Worm (Caenorhabditis elegans): ENCODE measurements around the gene dhs-19.

dhs-19 gene

DNA sequence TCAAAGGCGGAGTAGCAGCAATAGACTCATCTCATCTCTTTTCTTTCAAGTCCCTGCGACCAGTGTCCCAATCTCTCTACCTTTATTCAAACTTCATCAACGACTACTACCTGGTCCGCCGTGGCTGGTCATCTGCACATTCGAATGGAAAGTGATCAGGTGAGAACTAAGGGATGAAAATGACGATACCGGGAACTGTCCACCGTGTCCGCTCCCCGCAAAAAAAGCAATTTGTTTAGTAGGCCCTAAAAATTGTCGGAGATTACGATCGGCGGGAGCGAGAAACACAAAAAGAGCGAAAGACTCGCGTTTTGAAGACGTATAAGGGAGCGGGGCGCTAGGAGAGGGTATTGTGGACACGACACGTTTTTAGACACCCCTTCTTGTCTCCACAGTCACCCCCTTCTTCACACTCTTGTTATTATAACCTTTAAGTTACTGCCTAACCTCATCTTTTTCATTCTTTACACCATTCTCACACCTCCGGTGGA is 27.3 kb downstream of the dhs-19 start, which contains the start of gene zipt-16:
TSS of gene zipt-16 (plus strand) at position 51 of the 491 bp plus-strand sequence.
- TF ChIP-seq lin-32 (GFP tag; optimal IDR thresholded peaks at IDR 0.05) (no peak), ceh-43 (GFP tag; optimal IDR thresholded peaks at IDR 0.05) (no peak), unc-120 (tag; optimal IDR thresholded peaks at IDR 0.05; ENCODE audit: poor library complexity, severe bottlenecking) (no peak), unc-62 (GFP tag; optimal IDR thresholded peaks at IDR 0.05) (no peak), ceh-39 (tag; optimal IDR thresholded peaks at IDR 0.05) (no peak), elt-1 (tag; optimal IDR thresholded peaks at IDR 0.05; ENCODE audit: borderline replicate concordance, insufficient read depth) (no peak), hlh-1 (tag; optimal IDR thresholded peaks at IDR 0.05) (no peak)

DNA sequence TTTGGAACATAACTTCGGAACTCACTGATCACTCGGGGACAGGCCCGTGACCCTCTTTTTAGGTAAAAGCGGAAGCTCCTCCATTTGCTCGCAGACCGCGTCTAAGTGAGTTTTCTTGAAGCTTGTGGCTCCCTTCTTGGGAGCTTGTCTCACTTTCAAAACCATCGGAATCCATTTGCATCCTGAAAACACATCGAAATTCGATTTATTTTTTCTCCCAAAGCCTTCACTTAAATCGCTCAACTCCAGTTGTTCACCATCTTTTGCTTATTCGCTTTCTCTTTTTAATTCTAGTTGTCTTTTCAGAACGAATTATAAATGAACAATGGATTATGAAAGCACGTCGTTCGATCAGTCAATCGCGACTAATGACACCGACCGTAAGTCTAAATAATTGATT is 31.0 kb downstream of the dhs-19 start, which contains the start of gene T11F9.1:
TSS of gene T11F9.1 (plus strand) at position 301 of the 400 bp plus-strand sequence.
- no peak for TF ChIP-seq hlh-1 (tag; optimal IDR thresholded peaks at IDR 0.05)
- no peak for TF ChIP-seq nhr-12 (tag; optimal IDR thresholded peaks at IDR 0.05)
- no peak for TF ChIP-seq snpc-4 (tag; optimal IDR thresholded peaks at IDR 0.05)
- TF ChIP-seq lin-13 (tag; optimal IDR thresholded peaks at IDR 0.05): no peak
- TF ChIP-seq mab-5 (tag; optimal IDR thresholded peaks at IDR 0.05): no peak
- no peak for TF ChIP-seq ztf-11 (tag; optimal IDR thresholded peaks at IDR 0.05)
- TF ChIP-seq unc-62 (GFP tag; optimal IDR thresholded peaks at IDR 0.05): no peak
- no peak for TF ChIP-seq ces-1 (GFP tag; optimal IDR thresholded peaks at IDR 0.05)
- TF ChIP-seq lin-32 (GFP tag; optimal IDR thresholded peaks at IDR 0.05): no peak
- TF ChIP-seq tbx-8 (GFP tag; optimal IDR thresholded peaks at IDR 0.05): no peak
- no peak for TF ChIP-seq elt-1 (tag; optimal IDR thresholded peaks at IDR 0.05; ENCODE audit: borderline replicate concordance, insufficient read depth)
- no peak for TF ChIP-seq elt-3 (tag; optimal IDR thresholded peaks at IDR 0.05)

DNA sequence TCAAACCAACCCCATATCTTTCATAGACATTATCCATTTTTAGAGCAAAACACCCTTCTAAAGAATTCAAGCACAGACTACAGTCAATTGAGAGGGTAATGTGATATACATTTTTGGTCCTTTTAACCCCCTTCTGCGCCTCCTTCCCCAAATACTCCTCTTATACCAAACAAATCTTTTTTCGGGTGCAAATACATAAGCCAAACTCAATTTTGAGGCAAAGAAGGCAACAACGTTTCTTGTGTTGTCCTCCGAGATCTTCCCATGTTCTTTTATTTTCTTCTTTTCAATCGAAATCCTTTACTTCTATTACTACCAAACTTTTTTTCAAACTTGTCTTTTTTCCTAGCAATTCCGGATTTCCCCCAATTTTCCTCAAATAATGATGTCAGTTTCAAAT is 35.4 kb downstream of the dhs-19 start:
- TF ChIP-seq ceh-39 (tag; optimal IDR thresholded peaks at IDR 0.05) (no peak), ces-1 (GFP tag; optimal IDR thresholded peaks at IDR 0.05) (peak; percentile 54)

DNA sequence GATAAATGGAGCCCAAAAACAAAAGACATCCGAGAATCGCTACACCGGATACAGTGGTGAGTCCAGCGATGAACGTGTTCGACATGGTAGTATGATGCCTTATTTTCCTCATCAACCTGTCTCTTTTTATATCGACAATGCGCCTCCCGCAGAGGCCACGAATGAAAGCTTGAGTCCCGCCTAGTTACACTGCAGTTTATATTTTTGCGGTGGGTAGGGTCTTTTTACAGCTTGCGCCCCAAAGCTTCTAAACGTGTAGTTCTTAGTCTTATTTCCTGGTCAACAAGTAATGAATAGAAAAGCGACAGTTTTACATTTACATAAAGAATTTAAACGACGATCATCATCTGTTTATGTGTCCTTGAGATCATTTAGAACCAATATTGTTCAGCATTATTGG is 40.0 kb downstream of the dhs-19 start, which contains the start of gene col-156:
TSS of gene col-156 (minus strand) at position 101 of the 400 bp plus-strand sequence.
- TF ChIP-seq nhr-12 (tag; optimal IDR thresholded peaks at IDR 0.05) (no peak), mls-2 (tag; optimal IDR thresholded peaks at IDR 0.05) (no peak), sem-2 (GFP tag; optimal IDR thresholded peaks at IDR 0.05) (no peak), lsy-2 (tag; optimal IDR thresholded peaks at IDR 0.05) (no peak), unc-120 (tag; optimal IDR thresholded peaks at IDR 0.05; ENCODE audit: poor library complexity, severe bottlenecking) (no peak)

DNA sequence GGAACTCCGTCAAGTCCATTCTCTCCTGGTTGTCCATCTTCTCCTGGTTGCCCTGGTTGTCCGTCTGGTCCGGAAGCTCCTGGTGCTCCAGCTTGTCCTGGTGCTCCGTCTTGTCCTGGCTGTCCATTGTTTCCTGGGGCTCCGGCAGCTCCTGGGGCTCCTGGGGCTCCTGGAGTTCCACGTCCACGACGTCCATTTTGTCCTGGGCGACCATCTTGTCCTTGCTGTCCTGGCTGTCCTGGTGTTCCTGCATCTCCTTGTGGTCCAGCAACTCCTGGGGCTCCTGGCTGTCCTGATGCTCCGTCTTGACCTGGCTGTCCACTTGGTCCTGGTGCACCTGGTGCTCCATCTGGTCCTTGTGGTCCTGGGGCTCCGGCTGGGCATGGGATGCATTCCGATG is 40.9 kb downstream of the dhs-19 start:
- TF ChIP-seq mls-2 (tag; optimal IDR thresholded peaks at IDR 0.05) (no peak), ceh-83 (GFP tag; optimal IDR thresholded peaks at IDR 0.05) (no peak), M03D4.4 (tag; optimal IDR thresholded peaks at IDR 0.05) (no peak), pha-4 (tag; optimal IDR thresholded peaks at IDR 0.05) (no peak), elt-3 (tag; optimal IDR thresholded peaks at IDR 0.05) (no peak), mab-5 (tag; optimal IDR thresholded peaks at IDR 0.05) (no peak), nhr-237 (tag; optimal IDR thresholded peaks at IDR 0.05) (no peak), drap-1 (GFP tag; optimal IDR thresholded peaks at IDR 0.05) (no peak), flh-1 (GFP tag; optimal IDR thresholded peaks at IDR 0.05) (no peak), snpc-4 (tag; optimal IDR thresholded peaks at IDR 0.05) (no peak), lin-32 (GFP tag; optimal IDR thresholded peaks at IDR 0.05) (no peak), ham-2 (GFP tag; optimal IDR thresholded peaks at IDR 0.05) (no peak), cnd-1 (tag; optimal IDR thresholded peaks at IDR 0.05) (no peak), tbx-8 (GFP tag; optimal IDR thresholded peaks at IDR 0.05) (no peak)

DNA sequence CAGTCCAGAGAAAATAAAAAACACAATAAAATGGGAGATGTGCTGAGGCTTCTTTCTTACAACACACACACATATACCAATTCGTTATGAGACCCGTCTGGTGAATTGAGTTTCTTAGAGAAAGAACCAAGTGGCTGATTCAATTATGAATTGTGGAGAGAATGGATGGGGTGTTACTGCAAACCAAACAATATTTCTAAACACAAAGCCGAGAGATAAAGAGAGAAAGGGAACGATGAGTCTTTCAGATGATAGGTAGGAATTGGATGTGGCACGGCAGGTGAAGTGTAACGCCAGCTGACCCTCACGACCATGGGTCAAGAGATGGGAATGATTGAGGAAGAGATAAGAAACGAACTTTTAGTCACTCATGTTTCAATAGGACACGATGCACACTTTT is 44.0 kb downstream of the dhs-19 start, which contains the start of gene mig-17:
TSS of gene mig-17 (plus strand) at position 389 of the 400 bp plus-strand sequence.
- peak; percentile 91 for TF ChIP-seq hlh-1 (tag; optimal IDR thresholded peaks at IDR 0.05)
- no peak for TF ChIP-seq unc-120 (tag; optimal IDR thresholded peaks at IDR 0.05; ENCODE audit: poor library complexity, severe bottlenecking)
- peak; percentile 12 for TF ChIP-seq unc-62 (GFP tag; optimal IDR thresholded peaks at IDR 0.05)
- no peak for TF ChIP-seq mep-1 (tag; optimal IDR thresholded peaks at IDR 0.05)
- TF ChIP-seq ces-1 (GFP tag; optimal IDR thresholded peaks at IDR 0.05): peak; percentile 94
